Fruit fly (Drosophila melanogaster): ENCODE results near the gene COX5A.

COX5A gene

dm6 chr3R:11869675-11870074 is 50.5 kb downstream of the COX5A start:
- TF ChIP-seq cyc (GFP tag; optimal IDR thresholded peaks at IDR 0.05) (peak; percentile 18), eg (GFP tag; IDR thresholded peaks at IDR 0.05) (peak; percentile 56), esn (GFP tag; optimal IDR thresholded peaks at IDR 0.05) (no peak), Eip78C (GFP tag) (peak; percentile 29), achi (GFP tag; optimal IDR thresholded peaks at IDR 0.05) (no peak), CG10631 (GFP tag; optimal IDR thresholded peaks at IDR 0.05) (peak; percentile 6), svp (GFP tag) (peak; percentile 73), CG3919 (GFP tag; optimal IDR thresholded peaks at IDR 0.05) (peak; percentile 62), Gug (GFP tag; IDR thresholded peaks at IDR 0.05) (0 out of 2 replicates have a peak, but pooled peaks have one; percentile 26), Smox (GFP tag; optimal IDR thresholded peaks at IDR 0.05) (no peak), dac (GFP tag; optimal IDR thresholded peaks at IDR 0.05) (peak; percentile 8), CG11294 (GFP tag; IDR thresholded peaks at IDR 0.05) (no peak), Hr39 (GFP tag; optimal IDR thresholded peaks at IDR 0.05) (no peak), lz (GFP tag; optimal IDR thresholded peaks at IDR 0.05) (no peak), Ets96B (tag; optimal IDR thresholded peaks at IDR 0.05) (peak; percentile 64), Blimp-1 (GFP tag; optimal IDR thresholded peaks at IDR 0.05) (peak; percentile 11), spab (GFP tag; optimal IDR thresholded peaks at IDR 0.05) (peak; percentile 34), CG11762 (GFP tag; optimal IDR thresholded peaks at IDR 0.05; ENCODE audit: insufficient read depth) (peak; percentile 9), Hr4 (GFP tag; optimal IDR thresholded peaks at IDR 0.05) (no peak), CG6163 (GFP tag; IDR thresholded peaks at IDR 0.05) (peak; percentile 64; the same call in 2 of the 3 replicates), CG8319 (GFP tag; optimal IDR thresholded peaks at IDR 0.05) (peak; percentile 13), Lpt (GFP tag; optimal IDR thresholded peaks at IDR 0.05) (no peak), dsx (GFP tag; optimal IDR thresholded peaks at IDR 0.05; ENCODE audit: poor library complexity, severe bottlenecking) (no peak), CG10669 (GFP tag; optimal IDR thresholded peaks at IDR 0.05) (peak; percentile 35), CG3032 (tag; optimal IDR thresholded peaks at IDR 0.05) (peak; percentile 41), ss (GFP tag; optimal IDR thresholded peaks at IDR 0.05) (peak in 1 of 2 experiments; percentile 24), CG6276 (GFP tag; optimal IDR thresholded peaks at IDR 0.05) (peak; percentile 48), CG6808 (GFP tag; optimal IDR thresholded peaks at IDR 0.05) (peak; percentile 26)

Measured in whole organism, prepupa.